Worm (Caenorhabditis elegans): ENCODE data around the gene rpia-1.

DNA sequence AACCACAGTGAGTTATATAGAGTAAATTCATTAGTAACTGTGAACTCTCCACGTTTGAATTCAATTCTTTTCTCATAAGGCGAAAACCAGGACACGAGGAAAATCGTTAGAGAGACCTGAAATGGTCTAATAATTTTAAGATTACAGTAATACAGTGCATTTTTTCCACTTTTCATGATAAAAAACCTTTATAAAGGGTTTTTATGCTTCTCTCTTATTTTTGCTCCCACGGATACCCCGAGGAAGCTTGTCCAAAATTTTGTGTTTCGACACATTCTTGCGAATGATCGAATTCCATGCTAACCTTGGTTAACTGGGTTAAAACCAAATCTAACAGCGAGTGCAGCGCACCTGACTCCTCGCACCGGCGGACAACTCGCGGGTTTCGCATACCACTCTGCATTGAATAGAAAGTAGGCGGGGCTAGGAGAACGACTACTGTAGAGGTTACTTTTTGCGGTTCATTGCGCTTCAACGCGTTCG, 17.3 kb downstream of the rpia-1 start:
- TF ChIP-seq ceh-2 (tag; optimal IDR thresholded peaks at IDR 0.05): no peak
- no peak for TF ChIP-seq pha-4 (tag; optimal IDR thresholded peaks at IDR 0.05)
- no peak for TF ChIP-seq T23F11.4 (GFP tag; optimal IDR thresholded peaks at IDR 0.05)
- TF ChIP-seq elt-4 (tag; optimal IDR thresholded peaks at IDR 0.05): no peak
- TF ChIP-seq ama-1 (optimal IDR thresholded peaks at IDR 0.05): peak; percentile 58
- TF ChIP-seq ttx-3 (tag; optimal IDR thresholded peaks at IDR 0.05): no peak
- no peak for TF ChIP-seq lin-11 (tag; optimal IDR thresholded peaks at IDR 0.05)
- TF ChIP-seq nhr-11 (tag; optimal IDR thresholded peaks at IDR 0.05): no peak
- TF ChIP-seq tbx-2 (tag; optimal IDR thresholded peaks at IDR 0.05): no peak
- no peak for TF ChIP-seq pros-1 (tag; optimal IDR thresholded peaks at IDR 0.05)
- no peak for TF ChIP-seq pqm-1 (tag; optimal IDR thresholded peaks at IDR 0.05)

All from whole organism, late embryonic.